Fruit fly (Drosophila melanogaster) whole organism, embryonic: ENCODE results near the gene RhoGAP5A.

Source experiments
- Bgb ChIP-seq: fragments of 200-800 bp; sonication (Bioruptor generic); IDR thresholded peaks from 2 replicates; pipeline ENCODE4 v1.3.6; 2022; ENCODE audit warnings: missing biosample characterization, missing genetic modification characterization; ENCODE audit not compliant: partially characterized antibody
- C15 ChIP-seq: fragments of 200-800 bp; sonication (Bioruptor generic); IDR thresholded peaks from 3 replicates; pipeline ENCODE4 v1.3.6; 2022; ENCODE audit warnings: missing biosample characterization, missing genetic modification characterization
- CG10209 ChIP-seq: fragments of 200-800 bp; sonication (Bioruptor generic); optimal IDR thresholded peaks from 3 replicates; lab custom pipeline; 2017; ENCODE audit warnings: missing biosample characterization, mild to moderate bottlenecking, missing genetic modification characterization, missing genetic modification reagents
- CG10431 ChIP-seq: fragments of 200-800 bp; sonication (Bioruptor generic); optimal IDR thresholded peaks from 3 replicates; lab custom pipeline; 2018; ENCODE audit warnings: missing biosample characterization, mild to moderate bottlenecking, missing genetic modification characterization
- CG12236 ChIP-seq: fragments of 200-800 bp; sonication (Bioruptor generic); optimal IDR thresholded peaks from 2 replicates; lab custom pipeline; 2016; ENCODE audit warnings: missing biosample characterization, missing genetic modification characterization
- CG12744 ChIP-seq: fragments of 200-800 bp; sonication (Bioruptor generic); optimal IDR thresholded peaks from 2 replicates; lab custom pipeline; 2016; ENCODE audit warnings: missing biosample characterization, missing genetic modification characterization
- CG12942 ChIP-seq: fragments of 200-800 bp; sonication (Bioruptor generic); optimal IDR thresholded peaks from 3 replicates; lab custom pipeline; 2016; ENCODE audit warnings: missing biosample characterization, missing genetic modification characterization
- CG13287 ChIP-seq: fragments of 200-800 bp; sonication (Bioruptor generic); IDR thresholded peaks from 2 replicates; pipeline ENCODE4 v1.3.6; 2022; ENCODE audit warnings: missing biosample characterization, missing genetic modification characterization; ENCODE audit not compliant: partially characterized antibody
- CG15011 ChIP-seq: fragments of 200-800 bp; sonication (Bioruptor generic); optimal IDR thresholded peaks from 3 replicates; lab custom pipeline; 2018; ENCODE audit warnings: missing biosample characterization, mild to moderate bottlenecking, missing genetic modification characterization
- CG16779 ChIP-seq: fragments of 200-800 bp; sonication (Bioruptor generic); IDR thresholded peaks from 2 replicates; pipeline ENCODE4 v1.3.6; 2022; ENCODE audit warnings: missing biosample characterization, missing genetic modification characterization
- CG16813 ChIP-seq: fragments of 200-800 bp; sonication (Bioruptor generic); IDR thresholded peaks from 3 replicates; pipeline ENCODE4 v1.3.6; 2022; ENCODE audit warnings: missing biosample characterization, missing genetic modification characterization; ENCODE audit not compliant: partially characterized antibody
- CG17328 ChIP-seq: fragments of 200-800 bp; sonication (Bioruptor generic); IDR thresholded peaks from 2 replicates; pipeline ENCODE4 v1.3.6; 2022; ENCODE audit warnings: missing biosample characterization, missing genetic modification characterization
- CG18011 ChIP-seq: fragments of 200-800 bp; sonication (Bioruptor generic); optimal IDR thresholded peaks from 2 replicates; lab custom pipeline; 2017; ENCODE audit warnings: missing biosample characterization, missing genetic modification characterization, mild to moderate bottlenecking, moderate library complexity, missing genotype
- CG18599 ChIP-seq: fragments of 200-800 bp; sonication (Bioruptor generic); optimal IDR thresholded peaks from 3 replicates; lab custom pipeline; 2017; ENCODE audit warnings: missing biosample characterization, missing genetic modification characterization, mild to moderate bottlenecking, moderate library complexity, missing genetic modification reagents
- CG2129 ChIP-seq: fragments of 200-800 bp; sonication (Bioruptor generic); IDR thresholded peaks from 2 replicates; pipeline ENCODE4 v1.3.6; 2022; ENCODE audit warnings: missing biosample characterization, missing genetic modification characterization; ENCODE audit not compliant: partially characterized antibody
- CG2199 ChIP-seq: fragments of 200-800 bp; sonication (Bioruptor generic); IDR thresholded peaks from 3 replicates; pipeline ENCODE4 v1.3.6; 2022; ENCODE audit warnings: missing biosample characterization, missing genetic modification characterization
- CG30403 ChIP-seq: fragments of 200-800 bp; sonication (Bioruptor generic); optimal IDR thresholded peaks from 3 replicates; lab custom pipeline; 2016; ENCODE audit warnings: missing biosample characterization, missing genetic modification characterization
- CG32532 ChIP-seq: fragments of 200-800 bp; sonication (Bioruptor generic); IDR thresholded peaks from 2 replicates; pipeline ENCODE4 v1.3.6; 2022; ENCODE audit warnings: missing biosample characterization, missing genetic modification characterization
- CG4404 ChIP-seq: fragments of 200-800 bp; sonication (Bioruptor generic); IDR thresholded peaks from 2 replicates; pipeline ENCODE4 v1.3.6; 2022; ENCODE audit warnings: missing biosample characterization, missing genetic modification characterization
- CG6813 ChIP-seq: fragments of 200-800 bp; sonication (Bioruptor generic); optimal IDR thresholded peaks from 2 replicates; lab custom pipeline; 2017; ENCODE audit warnings: missing biosample characterization, missing genetic modification characterization, mild to moderate bottlenecking, moderate library complexity, missing genetic modification reagents
- CG8290 ChIP-seq, 3 experiments: fragments of 200-800 bp; sonication (Bioruptor generic); optimal IDR thresholded peaks; 2 replicates each; lab custom pipeline; 2016 to 2019; ENCODE audit warnings: missing biosample characterization in 3 of 3, missing genetic modification characterization in 3 of 3, mild to moderate bottlenecking in 2 of 3, moderate library complexity in 1 of 3
- Chrac-16 ChIP-seq: fragments of 200-800 bp; sonication (Bioruptor generic); optimal IDR thresholded peaks from 3 replicates; lab custom pipeline; 2016; ENCODE audit warnings: missing biosample characterization, missing genetic modification characterization
- CoRest ChIP-seq: fragments of 200-800 bp; sonication (Bioruptor generic); optimal IDR thresholded peaks from 3 replicates; lab custom pipeline; 2018; ENCODE audit warnings: missing biosample characterization, mild to moderate bottlenecking, missing genetic modification characterization, moderate library complexity
- Deaf1 ChIP-seq: fragments of 200-800 bp; optimal IDR thresholded peaks from 3 replicates; lab custom pipeline; 2019; ENCODE audit warnings: missing biosample characterization, mild to moderate bottlenecking, missing genetic modification characterization, moderate library complexity
- E2f2 ChIP-seq: fragments of 200-800 bp; sonication (Bioruptor generic); IDR thresholded peaks from 2 replicates; pipeline ENCODE4 v1.3.6; 2022; ENCODE audit warnings: missing biosample characterization, missing genetic modification characterization
- Ets65A ChIP-seq: fragments of 200-800 bp; sonication (Bioruptor generic); peaks from one replicate; lab custom pipeline; 2016; ENCODE audit warnings: missing biosample characterization, missing genetic modification characterization
- GATAe ChIP-seq: fragments of 200-800 bp; sonication (Bioruptor generic); conservative IDR thresholded peaks from 2 replicates; pipeline ENCODE4 v1.3.6; 2022; ENCODE audit warnings: missing biosample characterization, missing genetic modification characterization
- Hmr ChIP-seq: fragments of 200-800 bp; sonication (Bioruptor generic); optimal IDR thresholded peaks from 3 replicates; lab custom pipeline; 2017; ENCODE audit warnings: mild to moderate bottlenecking, missing biosample characterization, missing genetic modification reagents, missing genetic modification characterization
- Hr39 ChIP-seq: fragments of >200 bp; optimal IDR thresholded peaks from 2 replicates; lab custom pipeline; 2017
- Sin3A ChIP-seq: fragments of >200 bp; optimal IDR thresholded peaks from 2 replicates; lab custom pipeline; 2018
- Sox100B ChIP-seq: fragments of 200-800 bp; sonication (Bioruptor generic); optimal IDR thresholded peaks from 3 replicates; lab custom pipeline; 2018; ENCODE audit warnings: missing biosample characterization, mild to moderate bottlenecking, missing genetic modification characterization
- Sox102F ChIP-seq: fragments of 200-800 bp; sonication (Bioruptor generic); optimal IDR thresholded peaks from 2 replicates; lab custom pipeline; 2018; ENCODE audit warnings: missing biosample characterization, mild to moderate bottlenecking, missing genetic modification characterization, moderate library complexity
- Trl ChIP-seq, 3 experiments: fragments of >200 bp in 2 of 3; fragments of 200-800 bp in 1 of 3; sonication (Bioruptor generic) in 1 of 3; optimal IDR thresholded peaks; 2 replicates in 1 of 3; 3 replicates in 2 of 3; lab custom pipeline; 2016 to 2017; ENCODE audit warnings: missing biosample characterization in 1 of 3, missing genetic modification characterization in 1 of 3
- ab ChIP-seq: fragments of 200-800 bp; sonication (Bioruptor generic); optimal IDR thresholded peaks from 2 replicates; lab custom pipeline; 2016; ENCODE audit warnings: missing biosample characterization, missing genetic modification characterization
- al ChIP-seq: fragments of 200-800 bp; sonication (Bioruptor generic); IDR thresholded peaks from 2 replicates; pipeline ENCODE4 v1.3.6; 2022; ENCODE audit warnings: missing biosample characterization, missing genetic modification characterization
- br ChIP-seq: fragments of >200 bp; optimal IDR thresholded peaks from 2 replicates; lab custom pipeline; 2017
- crol ChIP-seq: fragments of 200-800 bp; sonication (Bioruptor generic); IDR thresholded peaks from 2 replicates; pipeline ENCODE4 v1.3.6; 2022; ENCODE audit warnings: missing biosample characterization, missing genetic modification characterization
- dimm ChIP-seq: fragments of 200-800 bp; sonication (Bioruptor generic); IDR thresholded peaks from 2 replicates; pipeline ENCODE4 v1.3.6; 2022; ENCODE audit warnings: missing biosample characterization, missing genetic modification characterization
- dmrt99B ChIP-seq: fragments of 200-800 bp; sonication (Bioruptor generic); optimal IDR thresholded peaks from 2 replicates; lab custom pipeline; 2018; ENCODE audit warnings: missing biosample characterization, mild to moderate bottlenecking, missing genetic modification characterization, moderate library complexity
- exex ChIP-seq: fragments of 200-800 bp; sonication (Bioruptor generic); optimal IDR thresholded peaks from 4 replicates; lab custom pipeline; 2018; ENCODE audit warnings: missing biosample characterization, mild to moderate bottlenecking, missing genetic modification characterization, moderate library complexity
- fru ChIP-seq: fragments of >200 bp; optimal IDR thresholded peaks from 2 replicates; lab custom pipeline; 2017
- grau ChIP-seq: fragments of 200-800 bp; optimal IDR thresholded peaks from 3 replicates; lab custom pipeline; 2019; ENCODE audit warnings: missing biosample characterization, mild to moderate bottlenecking, missing genetic modification characterization, moderate library complexity
- kni ChIP-seq: fragments of 200-800 bp; sonication (Bioruptor generic); optimal IDR thresholded peaks from 3 replicates; lab custom pipeline; 2017; ENCODE audit warnings: mild to moderate bottlenecking, missing biosample characterization, missing genetic modification reagents, missing genetic modification characterization
- p53 ChIP-seq: fragments of 200-800 bp; sonication (Bioruptor generic); optimal IDR thresholded peaks from 2 replicates; lab custom pipeline; 2016; ENCODE audit warnings: missing biosample characterization, missing genetic modification characterization
- pum ChIP-seq: fragments of 200-800 bp; sonication (Bioruptor generic); optimal IDR thresholded peaks from 2 replicates; lab custom pipeline; 2016; ENCODE audit warnings: missing biosample characterization, missing genetic modification characterization
- sens-2 ChIP-seq: fragments of 200-800 bp; sonication (Bioruptor generic); IDR thresholded peaks from 2 replicates; pipeline ENCODE4 v1.3.6; 2022; ENCODE audit warnings: missing biosample characterization, missing genetic modification characterization
- slbo ChIP-seq: fragments of 200-800 bp; sonication (Bioruptor generic); IDR thresholded peaks from 2 replicates; pipeline ENCODE4 v1.3.6; 2022; ENCODE audit warnings: missing biosample characterization, missing genetic modification characterization
- ssp ChIP-seq: fragments of 200-800 bp; sonication (Bioruptor generic); IDR thresholded peaks from 2 replicates; pipeline ENCODE4 v1.3.6; 2022; ENCODE audit warnings: missing biosample characterization, missing genetic modification characterization
- tgo ChIP-seq: fragments of 200-800 bp; sonication (Bioruptor generic); IDR thresholded peaks from 3 replicates; pipeline ENCODE4 v1.3.6; 2022; ENCODE audit warnings: missing biosample characterization, missing genetic modification characterization
- ttk ChIP-seq: fragments of 200-800 bp; sonication (Bioruptor generic); IDR thresholded peaks from 2 replicates; pipeline ENCODE4 v2.1.2; 2022; ENCODE audit warnings: missing biosample characterization, missing genetic modification characterization
- vfl ChIP-seq: fragments of 200-800 bp; sonication (Bioruptor generic); optimal IDR thresholded peaks from 2 replicates; lab custom pipeline; 2016; ENCODE audit warnings: missing biosample characterization, missing genetic modification characterization
- yki ChIP-seq: fragments of >200 bp; optimal IDR thresholded peaks from 3 replicates; lab custom pipeline; 2018
- zfh1 ChIP-seq: fragments of 200-800 bp; sonication (Bioruptor generic); IDR thresholded peaks from 3 replicates; pipeline ENCODE4 v1.3.6; 2022; ENCODE audit warnings: missing biosample characterization, missing genetic modification characterization

The RhoGAP5A gene

DNA sequence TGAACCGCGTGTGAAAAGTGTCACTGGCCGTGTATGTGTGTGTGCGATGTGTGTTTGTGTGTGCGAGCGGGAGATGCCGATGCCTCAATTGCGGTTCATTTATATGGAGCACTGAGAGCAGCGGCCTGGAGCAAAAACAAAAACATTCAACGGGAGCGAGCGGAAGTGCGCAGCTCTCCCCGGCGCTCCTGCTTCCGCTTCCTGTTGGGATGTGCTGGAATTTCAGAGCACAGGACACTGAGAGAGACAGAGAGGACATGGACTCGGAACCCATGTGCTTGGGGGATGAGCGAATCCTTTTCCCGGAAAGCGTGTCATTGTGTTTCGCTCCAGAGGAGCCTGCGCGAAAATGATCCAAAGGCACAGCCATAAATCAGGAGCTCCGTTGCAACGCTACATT, 45.6 kb upstream of the RhoGAP5A start:
- TF ChIP-seq GATAe (GFP tag; lab: Robert Waterston, UW) = no peak
- TF ChIP-seq CG12236 = no peak
- peak in 1 of 2 experiments; percentile 61 for TF ChIP-seq Trl (optimal IDR thresholded peaks at IDR 0.05; lab: Kevin White, UChicago)
- no peak for TF ChIP-seq Trl (GFP tag; optimal IDR thresholded peaks at IDR 0.05; lab: Kevin White, UChicago)
- no peak for TF ChIP-seq ttk
- TF ChIP-seq CG4404 (GFP tag; lab: Robert Waterston, UW) = no peak
- TF ChIP-seq CG15011 (GFP tag; lab: Kevin White, UChicago) = no peak
- no peak for TF ChIP-seq CoRest (tag; lab: Kevin White, UChicago)
- no peak for TF ChIP-seq br (lab: Kevin White, UChicago)
- peak; percentile 12 for TF ChIP-seq Deaf1 (tag; lab: Kevin White, UChicago)
- TF ChIP-seq grau = no peak
- peak; percentile 69 for TF ChIP-seq Hmr (GFP tag; lab: Kevin White, UChicago)
- TF ChIP-seq crol (GFP tag; lab: Robert Waterston, UW) = no peak
- TF ChIP-seq al (GFP tag; lab: Robert Waterston, UW) = no peak
- TF ChIP-seq kni = peak; percentile 13
- TF ChIP-seq Chrac-16 (GFP tag; lab: Kevin White, UChicago) = no peak
- no peak for TF ChIP-seq Sox100B (GFP tag; lab: Kevin White, UChicago)
- TF ChIP-seq Sin3A (lab: Kevin White, UChicago) = no peak
- TF ChIP-seq CG12942 (GFP tag; lab: Kevin White, UChicago) = no peak
- TF ChIP-seq ab (GFP tag; lab: Kevin White, UChicago) = no peak
- no peak for TF ChIP-seq sens-2 (GFP tag; lab: Robert Waterston, UW)
- no peak for TF ChIP-seq Bgb (GFP tag; lab: Robert Waterston, UW)
- TF ChIP-seq fru = no peak
- TF ChIP-seq exex (tag; lab: Kevin White, UChicago) = no peak
- TF ChIP-seq CG8290 (GFP tag; optimal IDR thresholded peaks at IDR 0.05; lab: Kevin White, UChicago) = no peak
- TF ChIP-seq CG8290 (tag; optimal IDR thresholded peaks at IDR 0.05; lab: Kevin White, UChicago) = peak in 1 of 2 experiments; percentile 53
- peak; percentile 69 for TF ChIP-seq CG6813 (GFP tag; lab: Kevin White, UChicago)
- no peak for TF ChIP-seq ssp (GFP tag; lab: Robert Waterston, UW)
- TF ChIP-seq dmrt99B (tag; lab: Kevin White, UChicago) = peak; percentile 14
- peak; percentile 76 for TF ChIP-seq CG18599 (GFP tag; lab: Kevin White, UChicago)
- no peak for TF ChIP-seq CG18011 (GFP tag; lab: Kevin White, UChicago)
- 0 out of 2 replicates have a peak, but pooled peaks have one; percentile 13 for TF ChIP-seq E2f2
- no peak for TF ChIP-seq CG16813 (GFP tag; lab: Robert Waterston, UW)
- 0 out of 2 replicates have a peak, but pooled peaks have one; percentile 10 for TF ChIP-seq CG16779 (GFP tag; lab: Robert Waterston, UW)
- TF ChIP-seq CG10431 (GFP tag; lab: Kevin White, UChicago) = no peak
- no peak for TF ChIP-seq Sox102F (GFP tag; lab: Kevin White, UChicago)
- TF ChIP-seq dimm (GFP tag; lab: Robert Waterston, UW) = no peak
- no peak for TF ChIP-seq CG2199
- TF ChIP-seq CG17328 (GFP tag; lab: Robert Waterston, UW) = no peak
- no peak for TF ChIP-seq slbo (GFP tag; lab: Robert Waterston, UW)
- TF ChIP-seq yki = no peak
- no peak for TF ChIP-seq vfl (GFP tag; lab: Kevin White, UChicago)
- no peak for TF ChIP-seq CG10209
- no peak for TF ChIP-seq zfh1 (GFP tag; lab: Robert Waterston, UW)
- TF ChIP-seq C15 (GFP tag; lab: Robert Waterston, UW) = no peak
- TF ChIP-seq CG13287 = no peak
- TF ChIP-seq p53 (GFP tag; lab: Kevin White, UChicago) = no peak
- TF ChIP-seq Hr39 = no peak
- no peak for TF ChIP-seq pum (GFP tag; lab: Kevin White, UChicago)
- TF ChIP-seq Ets65A (GFP tag; lab: Kevin White, UChicago) = peak; percentile 70
- no peak for TF ChIP-seq CG12744 (GFP tag; lab: Kevin White, UChicago)
- TF ChIP-seq CG32532 (GFP tag; lab: Robert Waterston, UW) = peak; percentile 35; the same call in 1 of the 2 replicates
- no peak for TF ChIP-seq CG30403 (GFP tag; lab: Kevin White, UChicago)
- TF ChIP-seq CG2129 (GFP tag; lab: Robert Waterston, UW) = no peak
- no peak for TF ChIP-seq tgo (GFP tag; lab: Robert Waterston, UW)
